Worm (Caenorhabditis elegans) whole organism, young adult: ENCODE data around the gene srx-90.

Experiments
- B0336.3 ChIP-seq: fragments of 200-800 bp; sonication (Bioruptor generic); IDR thresholded peaks from 2 replicates; pipeline ENCODE4 v1.3.6; 2022; ENCODE audit warnings: missing genetic modification characterization, missing compliant biosample characterization
- C06A6.2 ChIP-seq: fragments of 200-800 bp; sonication (Bioruptor generic); conservative IDR thresholded peaks from 2 replicates; pipeline ENCODE4 v1.3.6; 2022; ENCODE audit warnings: missing genetic modification characterization, missing compliant biosample characterization
- C17E4.6 ChIP-seq: fragments of 200-800 bp; sonication (Bioruptor generic); IDR thresholded peaks from 2 replicates; pipeline ENCODE4 v1.3.6; 2022; ENCODE audit warnings: missing genetic modification reagents, missing genetic modification characterization, missing compliant biosample characterization
- F33H1.4 ChIP-seq: fragments of 200-800 bp; sonication (Bioruptor generic); IDR thresholded peaks from 2 replicates; pipeline ENCODE4 v1.3.6; 2022; ENCODE audit warnings: missing genetic modification reagents, missing genetic modification characterization, missing compliant biosample characterization
- F52B5.7 ChIP-seq: sonication (generic microtip); optimal IDR thresholded peaks from 2 replicates; lab custom pipeline; 2016; ENCODE audit warnings: mild to moderate bottlenecking, missing genetic modification characterization, missing compliant biosample characterization
- F55B11.4 ChIP-seq: sonication (generic microtip); optimal IDR thresholded peaks from 2 replicates; lab custom pipeline; 2016; ENCODE audit warnings: missing compliant biosample characterization, missing genetic modification characterization, borderline replicate concordance; ENCODE audit not compliant: insufficient read depth
- K11D2.4 ChIP-seq: fragments of 200-800 bp; sonication (Bioruptor generic); IDR thresholded peaks from 2 replicates; pipeline ENCODE4 v1.3.6; 2022; ENCODE audit warnings: missing genetic modification reagents, missing genetic modification characterization, missing compliant biosample characterization
- T07F8.4 ChIP-seq: sonication (generic microtip); optimal IDR thresholded peaks from 2 replicates; lab custom pipeline; 2016; ENCODE audit warnings: mild to moderate bottlenecking, missing genetic modification characterization, moderate library complexity, missing compliant biosample characterization
- Y53G8AR.9 ChIP-seq: fragments of 200-800 bp; sonication (Bioruptor generic); conservative IDR thresholded peaks from 2 replicates; pipeline ENCODE4 v1.3.6; 2022; ENCODE audit warnings: missing genetic modification reagents, missing genetic modification characterization, missing compliant biosample characterization
- Y79H2A.3 ChIP-seq: fragments of 200-800 bp; sonication (Bioruptor generic); conservative IDR thresholded peaks from 2 replicates; pipeline ENCODE4 v1.3.6; 2022; ENCODE audit warnings: missing genetic modification reagents, missing genetic modification characterization, missing compliant biosample characterization
- aptf-2 ChIP-seq: fragments of 200-800 bp; sonication (Bioruptor generic); conservative IDR thresholded peaks from 2 replicates; pipeline ENCODE4 v1.3.6; 2022; ENCODE audit warnings: missing genetic modification reagents, missing genetic modification characterization, missing compliant biosample characterization
- athp-1 ChIP-seq: sonication (generic microtip); optimal IDR thresholded peaks from 2 replicates; lab custom pipeline; 2017; ENCODE audit warnings: mild to moderate bottlenecking, missing genetic modification characterization, missing compliant biosample characterization
- attf-5 ChIP-seq: fragments of 200-800 bp; sonication (Bioruptor generic); optimal IDR thresholded peaks from 2 replicates; lab custom pipeline; 2018; ENCODE audit warnings: mild to moderate bottlenecking, missing genetic modification characterization, missing compliant biosample characterization
- ceh-79 ChIP-seq: sonication (generic microtip); optimal IDR thresholded peaks from 2 replicates; lab custom pipeline; 2017; ENCODE audit warnings: mild to moderate bottlenecking, missing genetic modification characterization, missing compliant biosample characterization
- egrh-3 ChIP-seq: fragments of 200-800 bp; sonication (Bioruptor generic); IDR thresholded peaks from 2 replicates; pipeline ENCODE4 v1.3.6; 2022; ENCODE audit warnings: missing genetic modification reagents, missing genetic modification characterization, missing compliant biosample characterization
- hlh-12 ChIP-seq: sonication (generic microtip); optimal IDR thresholded peaks from 2 replicates; lab custom pipeline; 2016; ENCODE audit warnings: missing genetic modification characterization, missing compliant biosample characterization
- hlh-26 ChIP-seq: fragments of 200-800 bp; sonication (Bioruptor generic); conservative IDR thresholded peaks from 2 replicates; pipeline ENCODE4 v1.3.6; 2022; ENCODE audit warnings: missing genetic modification reagents, missing genetic modification characterization, missing compliant biosample characterization
- hrde-1 ChIP-seq: sonication (generic microtip); optimal IDR thresholded peaks from 2 replicates; lab custom pipeline; 2016; ENCODE audit warnings: missing genetic modification characterization, mild to moderate bottlenecking, missing compliant biosample characterization, moderate library complexity, missing genotype, missing genetic modification reagents, borderline replicate concordance
- lag-1 ChIP-seq: fragments of 200-800 bp; sonication (Bioruptor generic); IDR thresholded peaks from 2 replicates; pipeline ENCODE4 v1.3.6; 2022; ENCODE audit warnings: missing genetic modification reagents, missing genetic modification characterization, missing compliant biosample characterization
- let-526 ChIP-seq: fragments of 200-800 bp; sonication (Bioruptor generic); IDR thresholded peaks from 2 replicates; pipeline ENCODE4 v1.3.6; 2022; ENCODE audit warnings: missing genetic modification reagents, missing genetic modification characterization, missing compliant biosample characterization
- lin-35 ChIP-seq, 3 experiments: fragments of 150-350 bp in 2 of 3; sonication (generic microtip) in 1 of 3; optimal IDR thresholded peaks; 2 replicates each; lab custom pipeline; 2014 to 2018; ENCODE audit warnings: missing biosample characterization in 3 of 3, missing genetic modification characterization in 3 of 3, missing genetic modification reagents in 3 of 3
- lin-40 ChIP-seq: sonication (generic microtip); optimal IDR thresholded peaks from 2 replicates; lab custom pipeline; 2016; ENCODE audit warnings: missing genetic modification characterization, mild to moderate bottlenecking, missing compliant biosample characterization, missing genotype, missing genetic modification reagents
- mcd-1 ChIP-seq: fragments of 200-800 bp; sonication (Bioruptor generic); IDR thresholded peaks from 2 replicates; pipeline ENCODE4 v1.3.6; 2022; ENCODE audit warnings: missing genetic modification reagents, missing genetic modification characterization, missing compliant biosample characterization
- mel-28 ChIP-seq: sonication (generic microtip); optimal IDR thresholded peaks from 2 replicates; lab custom pipeline; 2016; ENCODE audit warnings: borderline replicate concordance, mild to moderate bottlenecking, missing genetic modification characterization, missing compliant biosample characterization
- mxl-1 ChIP-seq: sonication (generic microtip); optimal IDR thresholded peaks from 2 replicates; lab custom pipeline; 2016; ENCODE audit warnings: missing genetic modification characterization, missing compliant biosample characterization
- nfyb-1 ChIP-seq: fragments of 200-800 bp; sonication (Bioruptor generic); IDR thresholded peaks from 2 replicates; pipeline ENCODE4 v1.3.6; 2022; ENCODE audit warnings: missing genetic modification reagents, missing genetic modification characterization, missing compliant biosample characterization
- rcor-1 ChIP-seq: fragments of 200-800 bp; sonication (Bioruptor generic); IDR thresholded peaks from 2 replicates; pipeline ENCODE4 v1.3.6; 2022; ENCODE audit warnings: missing genetic modification reagents, missing genetic modification characterization, missing compliant biosample characterization
- repo-1 ChIP-seq: sonication (generic microtip); optimal IDR thresholded peaks from 2 replicates; lab custom pipeline; 2017; ENCODE audit warnings: mild to moderate bottlenecking, missing genetic modification characterization, missing compliant biosample characterization
- rpc-1 ChIP-seq, 2 experiments: fragments of 150-350 bp in 1 of 2; sonication (generic microtip) in 1 of 2; optimal IDR thresholded peaks; 2 replicates each; lab custom pipeline; 2014 to 2018; ENCODE audit warnings: missing biosample characterization in 1 of 2, missing genetic modification characterization in 1 of 2, missing genetic modification reagents in 1 of 2, missing genotype in 1 of 2
- sdz-38 ChIP-seq: sonication (generic microtip); optimal IDR thresholded peaks from 2 replicates; lab custom pipeline; 2016; ENCODE audit warnings: missing genotype, missing genetic modification characterization, missing compliant biosample characterization
- sea-2 ChIP-seq: fragments of 200-800 bp; sonication (Bioruptor generic); IDR thresholded peaks from 2 replicates; pipeline ENCODE4 v1.3.6; 2022; ENCODE audit warnings: missing genetic modification characterization, missing compliant biosample characterization
- snpc-3.4 ChIP-seq: sonication (generic microtip); optimal IDR thresholded peaks from 2 replicates; lab custom pipeline; 2017; ENCODE audit warnings: missing genetic modification characterization, mild to moderate bottlenecking, missing compliant biosample characterization, antibody characterized with exemption, moderate library complexity, missing genotype, missing genetic modification reagents
- snpc-4 ChIP-seq, 5 experiments: fragments of 150-350 bp in 1 of 5; sonication (generic microtip) in 4 of 5; optimal IDR thresholded peaks; 2 replicates each; lab custom pipeline; 2014 to 2018; ENCODE audit warnings: missing genetic modification characterization in 5 of 5, missing biosample characterization in 3 of 5, antibody characterized with exemption in 2 of 5, mild to moderate bottlenecking in 2 of 5, missing compliant biosample characterization in 2 of 5, missing genotype in 2 of 5, moderate library complexity in 2 of 5, missing genetic modification reagents in 1 of 5
- sptf-2 ChIP-seq: fragments of 200-800 bp; sonication (Bioruptor generic); optimal IDR thresholded peaks from 2 replicates; lab custom pipeline; 2018; ENCODE audit warnings: mild to moderate bottlenecking, missing genetic modification characterization, missing compliant biosample characterization
- unc-62 ChIP-seq: fragments of 150-350 bp; optimal IDR thresholded peaks from 2 replicates; lab custom pipeline; 2014; ENCODE audit warnings: missing biosample characterization, missing genetic modification reagents, missing genetic modification characterization
- zfh-2 ChIP-seq: fragments of 200-800 bp; sonication (Bioruptor generic); conservative IDR thresholded peaks from 2 replicates; pipeline ENCODE4 v1.3.6; 2022; ENCODE audit warnings: missing genetic modification reagents, missing genetic modification characterization, missing compliant biosample characterization
- zim-3 ChIP-seq: sonication (generic microtip); optimal IDR thresholded peaks from 2 replicates; lab custom pipeline; 2017; ENCODE audit warnings: mild to moderate bottlenecking, missing genetic modification characterization, moderate library complexity, missing compliant biosample characterization
- ztf-25 ChIP-seq: fragments of 200-800 bp; sonication (Bioruptor generic); IDR thresholded peaks from 2 replicates; pipeline ENCODE4 v1.3.6; 2022; ENCODE audit warnings: missing genetic modification reagents, missing genetic modification characterization, missing compliant biosample characterization
- ztf-26 ChIP-seq: sonication (generic microtip); optimal IDR thresholded peaks from 2 replicates; lab custom pipeline; 2017; ENCODE audit warnings: missing genetic modification characterization, missing compliant biosample characterization
- ztf-3 ChIP-seq: fragments of 200-800 bp; sonication (Bioruptor generic); optimal IDR thresholded peaks from 2 replicates; lab custom pipeline; 2018; ENCODE audit warnings: mild to moderate bottlenecking, missing genetic modification characterization, missing compliant biosample characterization

The srx-90 gene

ce11 chrV:11535504-11536062, 45.3 kb upstream of the srx-90 start (continued):
- TF ChIP-seq F33H1.4 (no peak), nfyb-1 (GFP tag; lab: Robert Waterston, UW) (no peak), zim-3 (tag; lab: Kevin White, UChicago) (no peak), hlh-12 (tag; lab: Kevin White, UChicago) (no peak), F55B11.4 (tag; lab: Kevin White, UChicago) (no peak), athp-1 (no peak), ztf-3 (GFP tag; lab: Kevin White, UChicago) (no peak), rpc-1 (optimal IDR thresholded peaks at IDR 0.05; lab: Kevin White, UChicago) (no peak), rpc-1 (tag; optimal IDR thresholded peaks at IDR 0.05; lab: Kevin White, UChicago) (no peak), snpc-4 (GFP tag; optimal IDR thresholded peaks at IDR 0.05; lab: Kevin White, UChicago) (no peak), snpc-4 (tag; optimal IDR thresholded peaks at IDR 0.05; lab: Kevin White, UChicago) (peak in 1 of 4 experiments; percentile 33), Y79H2A.3 (no peak), rcor-1 (GFP tag; lab: Robert Waterston, UW) (no peak), F52B5.7 (no peak), let-526 (GFP tag; lab: Robert Waterston, UW) (no peak), unc-62 (GFP tag; lab: Kevin White, UChicago) (no peak), C17E4.6 (no peak), K11D2.4 (no peak), attf-5 (GFP tag; lab: Kevin White, UChicago) (no peak), hrde-1 (tag; lab: Kevin White, UChicago) (no peak), ztf-26 (peak; percentile 47), T07F8.4 (no peak), lin-35 (GFP tag; optimal IDR thresholded peaks at IDR 0.05; lab: Kevin White, UChicago) (peak in 1 of 3 experiments; percentile 47), Y53G8AR.9 (GFP tag; lab: Robert Waterston, UW) (peak; percentile 55), zfh-2 (GFP tag; lab: Robert Waterston, UW) (0 out of 2 replicates have a peak, but pooled peaks have one; percentile 22), egrh-3 (GFP tag; lab: Robert Waterston, UW) (no peak), C06A6.2 (no peak), snpc-3.4 (tag; lab: Kevin White, UChicago) (no peak), ceh-79 (tag; lab: Kevin White, UChicago) (no peak), sdz-38 (tag; lab: Kevin White, UChicago) (no peak), mel-28 (tag; lab: Kevin White, UChicago) (no peak), sptf-2 (GFP tag; lab: Kevin White, UChicago) (no peak), mxl-1 (tag; lab: Kevin White, UChicago) (no peak), lin-40 (no peak), repo-1 (tag; lab: Kevin White, UChicago) (no peak), mcd-1 (no peak), B0336.3 (peak; percentile 9; the same call in 1 of the 2 replicates), sea-2 (GFP tag; lab: Robert Waterston, UW) (no peak), hlh-26 (GFP tag; lab: Robert Waterston, UW) (no peak), lag-1 (GFP tag; lab: Robert Waterston, UW) (no peak)

ce11 chrV:11536667-11537066, 44.3 kb upstream of the srx-90 start:
- no peak for TF ChIP-seq ztf-25 (GFP tag; lab: Robert Waterston, UW)
- no peak for TF ChIP-seq aptf-2 (GFP tag; lab: Robert Waterston, UW)
- TF ChIP-seq rpc-1 (optimal IDR thresholded peaks at IDR 0.05; lab: Kevin White, UChicago) = no peak
- TF ChIP-seq rpc-1 (tag; optimal IDR thresholded peaks at IDR 0.05; lab: Kevin White, UChicago) = no peak
- TF ChIP-seq ztf-3 (GFP tag; lab: Kevin White, UChicago) = no peak
- TF ChIP-seq, all 124 proteins: peak for 0
